Fruit fly (Drosophila melanogaster): ENCODE results near the gene sfl.

The sfl gene

dm6 chr3L:6552420-6552819 lies 56.9 kb downstream of the sfl start:
- TF ChIP-seq CG17801 (GFP tag; optimal IDR thresholded peaks at IDR 0.05; ENCODE audit: partially characterized antibody) = no peak

dm6 chr3L:6552968-6553402 lies 57.5 kb downstream of the sfl start:
- TF ChIP-seq CG17801 (GFP tag; optimal IDR thresholded peaks at IDR 0.05; ENCODE audit: partially characterized antibody) = peak; percentile 94

- TF ChIP-seq CG17801 (GFP tag; optimal IDR thresholded peaks at IDR 0.05; ENCODE audit: partially characterized antibody) = no peak
Measured at dm6 chr3L:6554056-6554739, 58.7 kb downstream of the sfl start.

- no peak for TF ChIP-seq CG17801 (GFP tag; optimal IDR thresholded peaks at IDR 0.05; ENCODE audit: partially characterized antibody)
Measured at dm6 chr3L:6556221-6556620, 60.7 kb downstream of the sfl start.

dm6 chr3L:6558516-6558915 lies 63.0 kb downstream of the sfl start:
- no peak for TF ChIP-seq CG17801 (GFP tag; optimal IDR thresholded peaks at IDR 0.05; ENCODE audit: partially characterized antibody)

dm6 chr3L:6561052-6561451 lies 65.6 kb downstream of the sfl start:
- TF ChIP-seq CG17801 (GFP tag; optimal IDR thresholded peaks at IDR 0.05; ENCODE audit: partially characterized antibody) = no peak

dm6 chr3L:6576709-6577108 lies 81.2 kb downstream of the sfl start:
- no peak for TF ChIP-seq CG17801 (GFP tag; optimal IDR thresholded peaks at IDR 0.05; ENCODE audit: partially characterized antibody)

dm6 chr3L:6577313-6577852 lies 81.9 kb downstream of the sfl start:
- TF ChIP-seq CG17801 (GFP tag; optimal IDR thresholded peaks at IDR 0.05; ENCODE audit: partially characterized antibody) = no peak

dm6 chr3L:6589429-6590062 lies 94.1 kb downstream of the sfl start, which contains the start of gene jv:
Gene jv (minus strand): TSS chr3L:6589479.
- no peak for TF ChIP-seq CG17801 (GFP tag; optimal IDR thresholded peaks at IDR 0.05; ENCODE audit: partially characterized antibody)

Data from ovary, adult (tissue).